Fruit fly (Drosophila melanogaster) whole organism, prepupa: Measurements from ENCODE around the gene Zip88E.

ENCODE experiments used
- CG10631 ChIP-seq: fragments of 200-800 bp; sonication (Bioruptor generic); optimal IDR thresholded peaks from 2 replicates; lab custom pipeline; 2016; ENCODE audit warnings: missing biosample characterization, missing genetic modification characterization
- CG11902 ChIP-seq: fragments of 200-800 bp; sonication (Bioruptor generic); optimal IDR thresholded peaks from 3 replicates; lab custom pipeline; 2016; ENCODE audit warnings: missing biosample characterization, missing genetic modification characterization
- CG16779 ChIP-seq: fragments of 200-800 bp; sonication (Bioruptor generic); optimal IDR thresholded peaks from 3 replicates; lab custom pipeline; 2017; ENCODE audit warnings: missing biosample characterization, mild to moderate bottlenecking, missing genetic modification characterization
- CG31627 ChIP-seq: fragments of 200-800 bp; sonication (Bioruptor generic); optimal IDR thresholded peaks from 3 replicates; lab custom pipeline; 2016; ENCODE audit warnings: missing biosample characterization, missing genetic modification characterization
- CG6276 ChIP-seq: fragments of 200-800 bp; sonication (Bioruptor generic); optimal IDR thresholded peaks from 2 replicates; lab custom pipeline; 2017; ENCODE audit warnings: missing biosample characterization, mild to moderate bottlenecking, missing genetic modification characterization
- CG9139 ChIP-seq: fragments of 200-800 bp; sonication (Bioruptor generic); optimal IDR thresholded peaks from 3 replicates; lab custom pipeline; 2017; ENCODE audit warnings: missing biosample characterization, mild to moderate bottlenecking, missing genetic modification characterization
- Hr39 ChIP-seq: fragments of 200-800 bp; sonication (Bioruptor generic); optimal IDR thresholded peaks from 2 replicates; lab custom pipeline; 2016; ENCODE audit warnings: missing biosample characterization, missing genetic modification characterization
- acj6 ChIP-seq: fragments of 200-800 bp; sonication (Bioruptor generic); optimal IDR thresholded peaks from 3 replicates; lab custom pipeline; 2016; ENCODE audit warnings: missing biosample characterization, missing genetic modification characterization

DNA sequence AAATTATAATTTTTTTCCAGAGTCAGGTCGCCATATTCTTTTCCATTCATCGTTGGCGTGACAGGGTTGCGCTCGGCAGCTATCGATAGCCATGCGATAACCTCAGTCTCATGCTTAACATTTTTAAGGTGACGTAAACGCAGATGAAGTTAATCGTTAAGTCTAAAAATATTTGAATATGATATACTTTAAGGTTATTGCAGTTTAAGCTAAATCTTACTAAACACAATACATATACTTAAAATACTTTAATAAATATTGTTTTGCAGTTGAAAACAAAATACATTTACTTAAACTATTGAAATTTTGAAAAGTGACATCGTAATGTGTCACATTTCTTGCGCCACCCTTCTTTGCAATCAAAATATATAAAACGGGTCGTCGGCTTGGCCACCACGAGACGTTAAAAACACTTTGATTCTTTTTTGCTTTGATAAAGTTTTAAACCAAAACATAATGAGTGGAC, 6.7 kb downstream of the Zip88E start, which contains the start of the genes Cp190 and CG4338:
- TF ChIP-seq CG16779 (tag; lab: Kevin White, UChicago) (no peak), CG9139 (no peak), CG6276 (GFP tag; lab: Kevin White, UChicago) (no peak), acj6 (GFP tag; lab: Kevin White, UChicago) (peak; percentile 97), CG11902 (GFP tag; lab: Kevin White, UChicago) (peak; percentile 95), CG10631 (GFP tag; lab: Kevin White, UChicago) (no peak), CG31627 (GFP tag; lab: Kevin White, UChicago) (peak; percentile 97), Hr39 (GFP tag; lab: Kevin White, UChicago) (peak; percentile 93)
